Worm (Caenorhabditis elegans): ENCODE results near the gene pqn-68.

- TF ChIP-seq zip-8 (tag; optimal IDR thresholded peaks at IDR 0.05) (no peak), unc-120 (tag; optimal IDR thresholded peaks at IDR 0.05; ENCODE audit: poor library complexity, severe bottlenecking) (no peak), snpc-4 (tag; optimal IDR thresholded peaks at IDR 0.05) (no peak), mep-1 (tag; optimal IDR thresholded peaks at IDR 0.05) (no peak), pha-4 (tag; optimal IDR thresholded peaks at IDR 0.05) (no peak), unc-62 (GFP tag; optimal IDR thresholded peaks at IDR 0.05) (no peak), nhr-28 (tag; optimal IDR thresholded peaks at IDR 0.05) (no peak), unc-39 (tag; optimal IDR thresholded peaks at IDR 0.05) (no peak), elt-1 (tag; optimal IDR thresholded peaks at IDR 0.05; ENCODE audit: borderline replicate concordance, insufficient read depth) (no peak), nhr-12 (tag; optimal IDR thresholded peaks at IDR 0.05) (no peak), ceh-83 (GFP tag; optimal IDR thresholded peaks at IDR 0.05) (no peak), nhr-237 (tag; optimal IDR thresholded peaks at IDR 0.05) (no peak), ces-1 (GFP tag; optimal IDR thresholded peaks at IDR 0.05) (no peak), ztf-11 (tag; optimal IDR thresholded peaks at IDR 0.05) (no peak)
Measured at ce11 chrV:12997422-12997821, 45.0 kb downstream of the pqn-68 start, which contains the start of gene far-3.
